Worm (Caenorhabditis elegans): Measurements from ENCODE around the gene R166.3.

DNA sequence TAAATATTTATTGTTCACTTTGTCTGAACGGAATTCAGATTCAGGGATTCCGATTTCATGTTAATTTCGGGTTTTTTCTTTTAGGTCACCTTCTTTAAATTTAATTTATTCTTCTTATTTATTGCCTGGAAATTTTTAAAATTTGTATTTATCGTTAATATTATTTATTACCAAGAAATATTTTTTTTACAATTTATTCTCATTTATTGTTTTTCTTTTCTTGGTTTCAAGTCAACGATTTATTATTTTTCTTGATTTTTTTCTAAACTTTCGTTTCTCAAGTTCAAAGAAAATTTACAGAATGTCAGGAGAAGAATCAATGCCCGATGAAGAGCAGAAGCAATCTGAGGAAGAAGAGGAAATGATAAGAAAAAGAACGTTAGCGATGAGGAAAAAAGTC is 48.6 kb upstream of the R166.3 start, which contains the start of gene crn-3:
- TF ChIP-seq ztf-29 (GFP tag; IDR thresholded peaks at IDR 0.05) (no peak), tab-1 (GFP tag; IDR thresholded peaks at IDR 0.05) (no peak), T22C8.4 (GFP tag; IDR thresholded peaks at IDR 0.05) (no peak), ztf-23 (GFP tag; IDR thresholded peaks at IDR 0.05) (no peak), cog-1 (tag; optimal IDR thresholded peaks at IDR 0.05) (no peak)
